Worm (Caenorhabditis elegans) whole organism, L2 larva: ENCODE results near the gene best-18.

ENCODE experiments used
- alr-1 ChIP-seq: fragments of 150-350 bp; optimal IDR thresholded peaks from 2 replicates; lab custom pipeline; 2014; ENCODE audit warnings: missing biosample characterization, missing genetic modification characterization
- aly-2 ChIP-seq: fragments of 150-350 bp; optimal IDR thresholded peaks from 2 replicates; lab custom pipeline; 2014; ENCODE audit warnings: missing biosample characterization, missing genetic modification characterization
- egl-27 ChIP-seq: sonication (generic microtip); optimal IDR thresholded peaks from 3 replicates; lab custom pipeline; 2017; ENCODE audit warnings: missing biosample characterization, missing genetic modification reagents, missing genetic modification characterization
- elt-1 ChIP-seq: fragments of 150-350 bp; optimal IDR thresholded peaks from 2 replicates; lab custom pipeline; 2014; ENCODE audit warnings: missing biosample characterization, missing genetic modification characterization
- gmeb-1 ChIP-seq: fragments of 150-350 bp; optimal IDR thresholded peaks from 2 replicates; lab custom pipeline; 2014; ENCODE audit warnings: missing biosample characterization, missing genetic modification characterization
- nhr-10 ChIP-seq: sonication (generic microtip); optimal IDR thresholded peaks from 2 replicates; lab custom pipeline; 2017; ENCODE audit warnings: missing biosample characterization, missing genetic modification characterization
- nhr-11 ChIP-seq: fragments of 150-350 bp; optimal IDR thresholded peaks from 2 replicates; lab custom pipeline; 2014; ENCODE audit warnings: missing biosample characterization, missing genetic modification characterization
- nhr-129 ChIP-seq: fragments of 150-350 bp; optimal IDR thresholded peaks from 2 replicates; lab custom pipeline; 2014; ENCODE audit warnings: missing biosample characterization, missing genetic modification characterization
- skn-1 ChIP-seq: sonication (generic microtip); optimal IDR thresholded peaks from 2 replicates; lab custom pipeline; 2017; ENCODE audit warnings: missing biosample characterization, missing genetic modification characterization
- sma-9 ChIP-seq, 2 experiments: fragments of 150-350 bp in 1 of 2; sonication (generic microtip) in 1 of 2; optimal IDR thresholded peaks; 2 replicates each; lab custom pipeline; 2014 to 2016; ENCODE audit warnings: missing genetic modification characterization in 2 of 2, mild to moderate bottlenecking in 1 of 2, missing biosample characterization in 1 of 2, missing compliant biosample characterization in 1 of 2, missing genetic modification reagents in 1 of 2, moderate library complexity in 1 of 2
- unc-39 ChIP-seq: fragments of 150-350 bp; optimal IDR thresholded peaks from 2 replicates; lab custom pipeline; 2014; ENCODE audit warnings: missing biosample characterization, missing genetic modification characterization
- unc-62 ChIP-seq: fragments of 150-350 bp; optimal IDR thresholded peaks from 2 replicates; lab custom pipeline; 2014; ENCODE audit warnings: missing biosample characterization, missing genetic modification reagents, missing genetic modification characterization
- zag-1 ChIP-seq: fragments of 150-350 bp; optimal IDR thresholded peaks from 2 replicates; lab custom pipeline; 2014; ENCODE audit warnings: missing biosample characterization, missing genetic modification characterization
- ztf-4 ChIP-seq: fragments of 150-350 bp; optimal IDR thresholded peaks from 2 replicates; lab custom pipeline; 2014; ENCODE audit warnings: missing biosample characterization, missing genetic modification characterization

- TF ChIP-seq aly-2 (tag; lab: Kevin White, UChicago) (no peak), gmeb-1 (tag; lab: Kevin White, UChicago) (no peak), egl-27 (tag; lab: Kevin White, UChicago) (no peak), ztf-4 (tag; lab: Kevin White, UChicago) (no peak), sma-9 (GFP tag; optimal IDR thresholded peaks at IDR 0.05; lab: Kevin White, UChicago) (no peak), sma-9 (tag; optimal IDR thresholded peaks at IDR 0.05; lab: Kevin White, UChicago) (no peak), skn-1 (tag; lab: Kevin White, UChicago) (no peak), unc-62 (no peak), nhr-10 (tag; lab: Kevin White, UChicago) (no peak), nhr-129 (tag; lab: Kevin White, UChicago) (no peak), alr-1 (tag; lab: Kevin White, UChicago) (no peak), nhr-11 (tag; lab: Kevin White, UChicago) (no peak), unc-39 (tag; lab: Kevin White, UChicago) (no peak), zag-1 (tag; lab: Kevin White, UChicago) (no peak), elt-1 (tag; lab: Kevin White, UChicago) (no peak)
These were observed 17.6 kb upstream of the best-18 start for ce11 chrIII:10194569-10194968.
